Fruit fly (Drosophila melanogaster): ENCODE data around the gene Rtel1.

The Rtel1 gene

DNA sequence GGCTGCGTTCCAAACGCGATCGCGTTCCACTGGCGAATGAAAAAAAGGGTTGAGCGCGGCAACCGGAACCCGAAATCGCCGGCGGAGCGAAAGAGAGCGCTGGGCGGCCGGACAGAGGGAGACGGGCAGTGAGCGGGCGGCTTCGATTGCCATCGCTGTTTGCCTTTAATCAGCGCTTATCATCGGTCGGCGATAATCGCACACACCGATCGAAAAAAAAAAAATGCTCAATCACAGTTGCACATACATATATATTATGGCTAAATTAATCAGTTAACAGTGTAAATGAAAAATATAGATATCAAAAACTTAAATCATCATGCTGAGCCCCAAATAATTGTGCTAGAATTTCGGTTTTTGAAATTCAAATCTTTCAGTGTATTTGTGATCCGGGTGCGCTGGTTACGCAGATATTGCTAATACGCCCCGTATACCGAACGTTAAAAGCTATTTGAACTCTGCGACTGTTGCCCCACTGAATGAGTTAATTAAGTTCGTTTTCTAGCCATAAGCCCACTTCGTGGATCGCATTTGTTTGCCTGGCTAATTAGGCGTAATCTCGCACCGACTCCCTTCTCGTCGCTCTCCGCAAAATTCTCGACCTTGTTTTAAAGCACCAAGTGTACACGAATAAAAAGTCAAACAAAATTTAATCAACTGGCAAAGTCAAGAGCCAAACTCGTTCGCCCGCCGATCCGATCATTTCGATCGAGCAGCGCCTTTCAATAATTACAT, 29.6 kb upstream of the Rtel1 start, which contains the start of gene CG33080 (continued):
- TF ChIP-seq Med (GFP tag) (peak; percentile 71), Xrp1 (GFP tag; IDR thresholded peaks at IDR 0.05) (no peak), ttk (GFP tag; IDR thresholded peaks at IDR 0.05) (no peak), Doc3 (GFP tag; IDR thresholded peaks at IDR 0.05; ENCODE audit: partially characterized antibody) (no peak), CG11696 (GFP tag; IDR thresholded peaks at IDR 0.05) (no peak), CG8388 (GFP tag; optimal IDR thresholded peaks at IDR 0.05) (no peak), row (GFP tag; IDR thresholded peaks at IDR 0.05) (peak; percentile 51; the same call in 2 of the 3 replicates), CG10565 (GFP tag; optimal IDR thresholded peaks at IDR 0.05) (no peak), CG8765 (GFP tag; IDR thresholded peaks at IDR 0.05) (no peak), CG32532 (GFP tag; IDR thresholded peaks at IDR 0.05) (peak; percentile 51), E2f2 (GFP tag; IDR thresholded peaks at IDR 0.05) (no peak), pzg (GFP tag; optimal IDR thresholded peaks at IDR 0.05) (no peak), amos (GFP tag; IDR thresholded peaks at IDR 0.05; ENCODE audit: partially characterized antibody) (no peak), jing (GFP tag; optimal IDR thresholded peaks at IDR 0.05) (no peak), CG9876 (GFP tag; optimal IDR thresholded peaks at IDR 0.05) (no peak), pb (GFP tag; optimal IDR thresholded peaks at IDR 0.05) (no peak), chn (GFP tag; optimal IDR thresholded peaks at IDR 0.05) (no peak), zen (tag; optimal IDR thresholded peaks at IDR 0.05) (no peak), dmrt99B (tag; optimal IDR thresholded peaks at IDR 0.05) (peak; percentile 34), emc (GFP tag; optimal IDR thresholded peaks at IDR 0.05) (no peak), CG10543 (GFP tag; optimal IDR thresholded peaks at IDR 0.05) (no peak), Rfx (GFP tag; IDR thresholded peaks at IDR 0.05) (peak; percentile 64), CTCF (GFP tag; optimal IDR thresholded peaks at IDR 0.05) (no peak), CG4424 (GFP tag; optimal IDR thresholded peaks at IDR 0.05) (no peak), pnt (GFP tag; optimal IDR thresholded peaks at IDR 0.05) (no peak), CG17359 (tag; optimal IDR thresholded peaks at IDR 0.05) (peak; percentile 24), CG4282 (GFP tag; optimal IDR thresholded peaks at IDR 0.05) (no peak), zf30C (GFP tag; optimal IDR thresholded peaks at IDR 0.05) (no peak), B-H1 (GFP tag; IDR thresholded peaks at IDR 0.05) (no peak), rib (GFP tag; IDR thresholded peaks at IDR 0.05) (no peak), CG2120 (GFP tag; optimal IDR thresholded peaks at IDR 0.05) (peak; percentile 58), CG8359 (GFP tag; optimal IDR thresholded peaks at IDR 0.05; ENCODE audit: borderline replicate concordance) (no peak), CG7786 (GFP tag; optimal IDR thresholded peaks at IDR 0.05) (no peak), Taf1 (GFP tag; IDR thresholded peaks at IDR 0.05) (no peak), tup (GFP tag; optimal IDR thresholded peaks at IDR 0.05) (no peak), h (optimal IDR thresholded peaks at IDR 0.05) (no peak), CG18599 (GFP tag; optimal IDR thresholded peaks at IDR 0.05) (peak; percentile 27), dimm (GFP tag; IDR thresholded peaks at IDR 0.05) (no peak), Mad (GFP tag; optimal IDR thresholded peaks at IDR 0.05) (no peak), CG13624 (GFP tag; optimal IDR thresholded peaks at IDR 0.05) (no peak), gfzf (GFP tag; optimal IDR thresholded peaks at IDR 0.05) (no peak), pho (GFP tag; optimal IDR thresholded peaks at IDR 0.05) (no peak), CG7839 (tag; optimal IDR thresholded peaks at IDR 0.05) (no peak), hth (optimal IDR thresholded peaks at IDR 0.05) (no peak), CG7271 (tag; optimal IDR thresholded peaks at IDR 0.05) (no peak), btn (GFP tag; optimal IDR thresholded peaks at IDR 0.05) (no peak), CG2678 (tag; optimal IDR thresholded peaks at IDR 0.05) (peak; percentile 12), CG5953 (GFP tag; IDR thresholded peaks at IDR 0.05) (no peak), sisA (GFP tag; IDR thresholded peaks at IDR 0.05) (0 out of 2 replicates have a peak, but pooled peaks have one; percentile 15), dysf (GFP tag; IDR thresholded peaks at IDR 0.05) (peak; percentile 46; the same call in 2 of the 3 replicates), toy (GFP tag; IDR thresholded peaks at IDR 0.05) (no peak), CG12071 (GFP tag; optimal IDR thresholded peaks at IDR 0.05) (no peak)

Data from whole organism, embryonic.